Fruit fly (Drosophila melanogaster) whole organism, embryonic: ENCODE results near the gene CG12035.

Experiments used
- Aef1 ChIP-seq: fragments of 200-800 bp; sonication (Bioruptor generic); IDR thresholded peaks from 3 replicates; pipeline ENCODE4 v1.3.6; 2022; ENCODE audit warnings: missing biosample characterization, missing genetic modification characterization
- Atf6 ChIP-seq: fragments of 200-800 bp; sonication (Bioruptor generic); IDR thresholded peaks from 2 replicates; pipeline ENCODE4 v1.3.6; 2022; ENCODE audit warnings: missing biosample characterization, missing genetic modification characterization
- Bteb2 ChIP-seq: fragments of 200-800 bp; sonication (Bioruptor generic); optimal IDR thresholded peaks from 2 replicates; lab custom pipeline; 2016; ENCODE audit warnings: missing biosample characterization, missing genetic modification characterization
- CG10147 ChIP-seq: fragments of 200-800 bp; sonication (Bioruptor generic); optimal IDR thresholded peaks from 2 replicates; lab custom pipeline; 2019; ENCODE audit warnings: missing biosample characterization, mild to moderate bottlenecking, missing genetic modification characterization, moderate library complexity
- CG10267 ChIP-seq: fragments of 200-800 bp; sonication (Bioruptor generic); optimal IDR thresholded peaks from 2 replicates; lab custom pipeline; 2018; ENCODE audit warnings: missing biosample characterization, mild to moderate bottlenecking, missing genetic modification characterization, moderate library complexity
- CG10431 ChIP-seq: fragments of 200-800 bp; sonication (Bioruptor generic); optimal IDR thresholded peaks from 3 replicates; lab custom pipeline; 2018; ENCODE audit warnings: missing biosample characterization, mild to moderate bottlenecking, missing genetic modification characterization
- CG11093 ChIP-seq: fragments of 200-800 bp; sonication (Bioruptor generic); IDR thresholded peaks from 3 replicates; pipeline ENCODE4 v1.3.6; 2022; ENCODE audit warnings: missing biosample characterization, missing genetic modification characterization
- CG11723 ChIP-seq: fragments of 200-800 bp; sonication (Bioruptor generic); optimal IDR thresholded peaks from 2 replicates; lab custom pipeline; 2017; ENCODE audit warnings: missing biosample characterization, mild to moderate bottlenecking, missing genetic modification characterization
- CG1233 ChIP-seq: fragments of 200-800 bp; sonication (Bioruptor generic); optimal IDR thresholded peaks from 4 replicates; lab custom pipeline; 2018; ENCODE audit warnings: missing biosample characterization, mild to moderate bottlenecking, missing genetic modification characterization
- CG12942 ChIP-seq: fragments of 200-800 bp; sonication (Bioruptor generic); optimal IDR thresholded peaks from 3 replicates; lab custom pipeline; 2016; ENCODE audit warnings: missing biosample characterization, missing genetic modification characterization
- CG13287 ChIP-seq: fragments of 200-800 bp; sonication (Bioruptor generic); IDR thresholded peaks from 2 replicates; pipeline ENCODE4 v1.3.6; 2022; ENCODE audit warnings: missing biosample characterization, missing genetic modification characterization; ENCODE audit not compliant: partially characterized antibody
- CG14441 ChIP-seq: fragments of 200-800 bp; sonication (Bioruptor generic); IDR thresholded peaks from 2 replicates; pipeline ENCODE4 v1.3.6; 2022; ENCODE audit warnings: missing biosample characterization, missing genetic modification characterization
- CG16815 ChIP-seq: fragments of 200-800 bp; sonication (Bioruptor generic); optimal IDR thresholded peaks from 3 replicates; lab custom pipeline; 2017; ENCODE audit warnings: missing biosample characterization, mild to moderate bottlenecking, missing genetic modification characterization
- CG17328 ChIP-seq: fragments of 200-800 bp; sonication (Bioruptor generic); IDR thresholded peaks from 2 replicates; pipeline ENCODE4 v1.3.6; 2022; ENCODE audit warnings: missing biosample characterization, missing genetic modification characterization
- CG17568 ChIP-seq: fragments of 200-800 bp; sonication (Bioruptor generic); optimal IDR thresholded peaks from 2 replicates; lab custom pipeline; 2018; ENCODE audit warnings: missing biosample characterization, mild to moderate bottlenecking, missing genetic modification characterization, moderate library complexity
- CG17802 ChIP-seq: fragments of 200-800 bp; sonication (Bioruptor generic); optimal IDR thresholded peaks from 2 replicates; lab custom pipeline; 2018; ENCODE audit warnings: missing biosample characterization, mild to moderate bottlenecking, missing genetic modification characterization, moderate library complexity
- CG18764 ChIP-seq: fragments of 200-800 bp; sonication (Bioruptor generic); optimal IDR thresholded peaks from 3 replicates; lab custom pipeline; 2016; ENCODE audit warnings: missing biosample characterization, missing genetic modification characterization
- CG2116 ChIP-seq: fragments of 200-800 bp; sonication (Bioruptor generic); optimal IDR thresholded peaks from 3 replicates; lab custom pipeline; 2018; ENCODE audit warnings: missing biosample characterization, mild to moderate bottlenecking, missing genetic modification characterization
- CG30403 ChIP-seq: fragments of 200-800 bp; sonication (Bioruptor generic); optimal IDR thresholded peaks from 3 replicates; lab custom pipeline; 2016; ENCODE audit warnings: missing biosample characterization, missing genetic modification characterization
- CG3407 ChIP-seq: fragments of 200-800 bp; sonication (Bioruptor generic); optimal IDR thresholded peaks from 2 replicates; lab custom pipeline; 2018; ENCODE audit warnings: missing biosample characterization, mild to moderate bottlenecking, missing genetic modification characterization
- CG34224 ChIP-seq: fragments of 200-800 bp; sonication (Bioruptor generic); IDR thresholded peaks from 3 replicates; pipeline ENCODE4 v1.3.6; 2022; ENCODE audit warnings: missing biosample characterization, missing genetic modification characterization; ENCODE audit not compliant: partially characterized antibody
- CG3847 ChIP-seq: fragments of 200-800 bp; sonication (Bioruptor generic); IDR thresholded peaks from 2 replicates; pipeline ENCODE4 v1.3.6; 2022; ENCODE audit warnings: missing biosample characterization, missing genetic modification characterization
- CG6813 ChIP-seq: fragments of 200-800 bp; sonication (Bioruptor generic); optimal IDR thresholded peaks from 2 replicates; lab custom pipeline; 2017; ENCODE audit warnings: missing biosample characterization, missing genetic modification characterization, mild to moderate bottlenecking, moderate library complexity, missing genetic modification reagents
- CG7372 ChIP-seq: fragments of 200-800 bp; sonication (Bioruptor generic); IDR thresholded peaks from 2 replicates; pipeline ENCODE4 v1.3.6; 2022; ENCODE audit warnings: missing biosample characterization, missing genetic modification characterization
- Dip2 ChIP-seq: fragments of 200-800 bp; sonication (Bioruptor generic); IDR thresholded peaks from 2 replicates; pipeline ENCODE4 v1.3.6; 2022; ENCODE audit warnings: missing biosample characterization, missing genetic modification characterization
- Dip3 ChIP-seq: fragments of 200-800 bp; sonication (Bioruptor generic); optimal IDR thresholded peaks from 3 replicates; lab custom pipeline; 2016; ENCODE audit warnings: missing biosample characterization, missing genetic modification characterization
- Hmx ChIP-seq: fragments of 200-800 bp; sonication (Bioruptor generic); optimal IDR thresholded peaks from 2 replicates; lab custom pipeline; 2016; ENCODE audit warnings: missing biosample characterization, missing genetic modification characterization
- Jarid2 ChIP-seq: fragments of 200-800 bp; sonication (Bioruptor generic); optimal IDR thresholded peaks from 3 replicates; lab custom pipeline; 2017; ENCODE audit warnings: mild to moderate bottlenecking, missing biosample characterization, missing genetic modification reagents, missing genetic modification characterization
- Lim3 ChIP-seq: fragments of 200-800 bp; sonication (Bioruptor generic); IDR thresholded peaks from 2 replicates; pipeline ENCODE4 v1.3.6; 2022; ENCODE audit warnings: missing biosample characterization, missing genetic modification characterization
- MBD-R2 ChIP-seq: fragments of 200-800 bp; sonication (Bioruptor generic); IDR thresholded peaks from 2 replicates; pipeline ENCODE4 v1.3.6; 2022; ENCODE audit warnings: missing biosample characterization, missing genetic modification characterization
- Rfx ChIP-seq: fragments of 200-800 bp; sonication (Bioruptor generic); IDR thresholded peaks from 2 replicates; pipeline ENCODE4 v1.3.6; 2022; ENCODE audit warnings: missing biosample characterization, missing genetic modification characterization
- Usf ChIP-seq: fragments of 200-800 bp; sonication (Bioruptor generic); optimal IDR thresholded peaks from 2 replicates; lab custom pipeline; 2017; ENCODE audit warnings: missing genotype, missing biosample characterization, missing genetic modification characterization
- bbx ChIP-seq: fragments of 200-800 bp; sonication (Bioruptor generic); IDR thresholded peaks from 2 replicates; pipeline ENCODE4 v1.3.6; 2022; ENCODE audit warnings: missing biosample characterization, missing genetic modification characterization; ENCODE audit not compliant: partially characterized antibody
- chinmo ChIP-seq: fragments of 200-800 bp; sonication (Bioruptor generic); IDR thresholded peaks from 4 replicates; pipeline ENCODE4 v1.3.6; 2022; ENCODE audit warnings: missing biosample characterization, missing genetic modification characterization; ENCODE audit not compliant: partially characterized antibody
- crp ChIP-seq, 2 experiments: fragments of 200-800 bp; sonication (Bioruptor generic); optimal IDR thresholded peaks; 2 replicates in 1 of 2; 3 replicates in 1 of 2; lab custom pipeline; 2017; ENCODE audit warnings: missing biosample characterization in 2 of 2, missing genetic modification characterization in 2 of 2, mild to moderate bottlenecking in 1 of 2, moderate library complexity in 1 of 2
- danr ChIP-seq: fragments of 200-800 bp; sonication (Bioruptor generic); IDR thresholded peaks from 2 replicates; pipeline ENCODE4 v1.3.6; 2022; ENCODE audit warnings: missing biosample characterization, missing genetic modification characterization
- fd64A ChIP-seq: fragments of 200-800 bp; sonication (Bioruptor generic); optimal IDR thresholded peaks from 3 replicates; lab custom pipeline; 2018; ENCODE audit warnings: missing biosample characterization, mild to moderate bottlenecking, missing genetic modification characterization
- hth ChIP-seq: fragments of >200 bp; optimal IDR thresholded peaks from 2 replicates; lab custom pipeline; 2017; ENCODE audit warnings: inconsistent platforms
- klu ChIP-seq: fragments of 200-800 bp; sonication (Bioruptor generic); IDR thresholded peaks from 2 replicates; pipeline ENCODE4 v1.3.6; 2022; ENCODE audit warnings: missing biosample characterization, missing genetic modification characterization
- lbe ChIP-seq: fragments of 200-800 bp; sonication (Bioruptor generic); optimal IDR thresholded peaks from 2 replicates; lab custom pipeline; 2016; ENCODE audit warnings: missing biosample characterization, mild to moderate bottlenecking, missing genetic modification characterization
- lola ChIP-seq, 3 experiments: fragments of >200 bp in 2 of 3; fragments of 200-800 bp in 1 of 3; sonication (Bioruptor generic) in 1 of 3; optimal IDR thresholded peaks; 2 replicates each; lab custom pipeline; 2017 to 2019; ENCODE audit warnings: missing biosample characterization in 3 of 3, missing genetic modification characterization in 3 of 3, mild to moderate bottlenecking in 1 of 3, moderate library complexity in 1 of 3
- p53 ChIP-seq: fragments of 200-800 bp; sonication (Bioruptor generic); optimal IDR thresholded peaks from 2 replicates; lab custom pipeline; 2016; ENCODE audit warnings: missing biosample characterization, missing genetic modification characterization
- pan ChIP-seq, 4 experiments: fragments of >200 bp in 3 of 4; fragments of 200-800 bp in 1 of 4; sonication (Bioruptor generic) in 1 of 4; optimal IDR thresholded peaks in 3 of 4; IDR thresholded peaks in 1 of 4; 2 replicates each; pipeline versions ENCODE4 v1.3.6 to Lab custom; 2017 to 2022; ENCODE audit warnings: missing biosample characterization in 2 of 4, missing genetic modification characterization in 2 of 4, mixed read lengths in 1 of 4
- pho ChIP-seq: fragments of 200-800 bp; sonication (Bioruptor generic); optimal IDR thresholded peaks from 2 replicates; lab custom pipeline; 2016; ENCODE audit warnings: missing biosample characterization, missing genetic modification characterization
- pita ChIP-seq: fragments of 200-800 bp; sonication (Bioruptor generic); optimal IDR thresholded peaks from 2 replicates; lab custom pipeline; 2017; ENCODE audit warnings: missing biosample characterization, mild to moderate bottlenecking, missing genetic modification characterization
- pnt ChIP-seq: fragments of 200-800 bp; sonication (Bioruptor generic); optimal IDR thresholded peaks from 3 replicates; lab custom pipeline; 2016; ENCODE audit warnings: missing biosample characterization, missing genetic modification characterization
- sens-2 ChIP-seq: fragments of 200-800 bp; sonication (Bioruptor generic); IDR thresholded peaks from 2 replicates; pipeline ENCODE4 v1.3.6; 2022; ENCODE audit warnings: missing biosample characterization, missing genetic modification characterization
- tll ChIP-seq, 2 experiments: fragments of 200-800 bp in 1 of 2; fragments of >200 bp in 1 of 2; sonication (Bioruptor generic) in 1 of 2; optimal IDR thresholded peaks; 2 replicates each; lab custom pipeline; 2017 to 2019; ENCODE audit warnings: missing biosample characterization in 2 of 2, missing genetic modification characterization in 2 of 2, mild to moderate bottlenecking in 1 of 2, moderate library complexity in 1 of 2

The CG12035 gene

DNA sequence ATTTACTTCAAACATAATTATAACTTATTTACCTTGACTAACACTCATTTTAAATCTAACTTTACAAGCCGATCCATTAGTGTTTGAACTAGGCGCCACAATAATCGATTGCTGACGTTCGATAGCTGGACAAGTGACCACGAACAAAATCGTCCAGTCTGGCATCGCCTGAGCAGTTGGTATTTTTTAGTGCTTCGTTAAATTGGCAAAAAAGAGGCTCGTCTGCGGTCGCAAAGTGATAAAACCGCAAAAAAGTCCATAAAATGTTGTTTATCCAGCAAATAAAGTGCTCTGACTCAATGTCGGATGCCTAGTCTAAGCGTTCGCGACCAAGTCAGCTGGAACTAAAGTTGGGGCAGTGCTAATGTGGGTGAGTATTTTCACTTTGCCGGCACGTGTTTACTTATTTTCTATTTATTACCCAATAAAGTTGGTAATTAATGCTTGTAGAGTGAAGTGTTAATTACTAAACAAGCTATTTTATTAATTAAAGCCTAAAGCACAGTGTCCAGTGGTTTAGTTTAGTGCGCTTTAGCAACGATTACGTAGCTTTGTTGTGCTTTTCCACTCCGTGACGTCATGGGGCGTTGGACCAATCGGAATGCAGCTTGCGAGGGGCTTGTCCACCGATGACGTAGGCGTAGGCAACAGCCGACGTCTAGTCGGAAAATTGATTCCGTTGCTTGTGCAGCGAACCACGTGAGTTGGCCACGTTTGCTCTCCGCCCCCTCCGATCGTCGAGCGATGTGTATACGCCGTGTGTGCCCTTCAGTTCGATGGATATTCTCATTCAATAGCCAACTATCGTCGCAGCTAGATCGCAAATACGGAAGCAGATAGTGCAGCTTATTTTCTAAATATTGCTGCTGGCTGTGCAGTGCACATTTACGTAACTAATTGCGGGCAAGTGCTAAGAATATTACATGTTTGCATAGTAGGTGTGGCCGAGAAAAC lies 14.5 kb downstream of the CG12035 start, which contains the start of gene Gk2 (continued):
- TF ChIP-seq pita (GFP tag; lab: Kevin White, UChicago) (no peak), MBD-R2 (GFP tag; lab: Robert Waterston, UW) (peak; percentile 38), tll (GFP tag; optimal IDR thresholded peaks at IDR 0.05; lab: Kevin White, UChicago) (no peak), CG14441 (GFP tag; lab: Robert Waterston, UW) (no peak), CG16815 (GFP tag; lab: Kevin White, UChicago) (no peak), CG10147 (GFP tag; lab: Kevin White, UChicago) (no peak), CG12942 (no peak), Dip2 (GFP tag; lab: Robert Waterston, UW) (no peak), lola (GFP tag; optimal IDR thresholded peaks at IDR 0.05; lab: Kevin White, UChicago) (no peak), Dip3 (GFP tag; lab: Kevin White, UChicago) (no peak), CG30403 (GFP tag; lab: Kevin White, UChicago) (no peak), pnt (GFP tag; lab: Kevin White, UChicago) (no peak), crp (GFP tag; optimal IDR thresholded peaks at IDR 0.05; lab: Kevin White, UChicago) (peak in 1 of 2 experiments; percentile 30), CG34224 (GFP tag; lab: Robert Waterston, UW) (peak; percentile 48; the same call in 1 of the 3 replicates), sens-2 (no peak), pan (optimal IDR thresholded peaks at IDR 0.05; lab: Kevin White, UChicago) (no peak), pan (GFP tag; optimal IDR thresholded peaks at IDR 0.05 in 1 of 2, IDR thresholded peaks at IDR 0.05 in 1 of 2) (no peak), klu (GFP tag; lab: Robert Waterston, UW) (no peak), CG17802 (tag; lab: Kevin White, UChicago) (no peak), CG6813 (GFP tag; lab: Kevin White, UChicago) (no peak), Lim3 (GFP tag; lab: Robert Waterston, UW) (no peak), CG10431 (GFP tag; lab: Kevin White, UChicago) (no peak), p53 (GFP tag; lab: Kevin White, UChicago) (no peak), Hmx (no peak), hth (lab: Kevin White, UChicago) (no peak), CG18764 (GFP tag; lab: Kevin White, UChicago) (no peak), chinmo (GFP tag; lab: Robert Waterston, UW) (peak; percentile 67; the same call in 1 of the 4 replicates), CG13287 (GFP tag; lab: Robert Waterston, UW) (peak; percentile 72), Jarid2 (no peak), CG2116 (GFP tag; lab: Kevin White, UChicago) (peak; percentile 78), CG17328 (0 out of 2 replicates have a peak, but pooled peaks have one; percentile 13), CG3407 (no peak), bbx (GFP tag; lab: Robert Waterston, UW) (peak; percentile 45), fd64A (GFP tag; lab: Kevin White, UChicago) (no peak), lbe (GFP tag; lab: Kevin White, UChicago) (no peak), CG11093 (GFP tag; lab: Robert Waterston, UW) (no peak), CG7372 (GFP tag; lab: Robert Waterston, UW) (no peak), CG1233 (GFP tag; lab: Kevin White, UChicago) (no peak), Aef1 (no peak), CG11723 (GFP tag; lab: Kevin White, UChicago) (no peak), Usf (GFP tag; lab: Kevin White, UChicago) (no peak), CG10267 (tag; lab: Kevin White, UChicago) (peak; percentile 7), pho (GFP tag; lab: Kevin White, UChicago) (no peak), danr (GFP tag; lab: Robert Waterston, UW) (no peak), CG3847 (peak; percentile 40), Bteb2 (no peak), Atf6 (GFP tag; lab: Robert Waterston, UW) (no peak), CG17568 (no peak), Rfx (GFP tag; lab: Robert Waterston, UW) (peak; percentile 32; the same call in 1 of the 2 replicates)
